Fruit fly (Drosophila melanogaster): ENCODE measurements around the gene CG34323.

The CG34323 gene

DNA sequence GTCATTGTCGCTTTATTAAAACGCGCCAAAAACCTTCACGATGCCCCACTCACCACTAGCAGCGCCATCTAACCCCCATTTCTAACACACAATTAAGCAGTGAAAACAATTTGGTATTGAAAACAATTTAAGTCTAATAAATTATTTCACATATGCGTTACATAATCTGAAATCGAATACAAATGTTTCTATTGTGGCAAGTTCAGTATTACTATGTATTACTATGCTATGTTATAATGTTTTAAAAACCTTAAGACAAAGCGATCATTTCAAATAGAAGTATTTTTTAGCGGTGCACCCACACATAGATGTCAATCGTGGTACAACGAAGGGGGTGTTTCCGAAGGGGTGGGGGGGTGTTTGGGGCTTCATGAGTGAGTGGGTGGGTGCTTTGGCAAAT lies 3.4 kb downstream of the CG34323 start (continued):
- no peak for TF ChIP-seq dan (GFP tag; IDR thresholded peaks at IDR 0.05)
- no peak for TF ChIP-seq CG6791 (GFP tag; IDR thresholded peaks at IDR 0.05; ENCODE audit: partially characterized antibody)
- no peak for TF ChIP-seq CG6272 (GFP tag; IDR thresholded peaks at IDR 0.05)
- TF ChIP-seq sisA (GFP tag; IDR thresholded peaks at IDR 0.05) = no peak
- TF ChIP-seq CG11560 (tag; IDR thresholded peaks at IDR 0.05) = no peak
- no peak for TF ChIP-seq chinmo (GFP tag; IDR thresholded peaks at IDR 0.05; ENCODE audit: partially characterized antibody)
- no peak for TF ChIP-seq HLH54F (GFP tag; optimal IDR thresholded peaks at IDR 0.05)
- no peak for TF ChIP-seq CG1602 (GFP tag; optimal IDR thresholded peaks at IDR 0.05)
- TF ChIP-seq Dek (tag; optimal IDR thresholded peaks at IDR 0.05) = no peak
- TF ChIP-seq CoRest (tag; optimal IDR thresholded peaks at IDR 0.05) = peak; percentile 29
- TF ChIP-seq kni (GFP tag; optimal IDR thresholded peaks at IDR 0.05) = no peak
- no peak for TF ChIP-seq Drgx (GFP tag; IDR thresholded peaks at IDR 0.05)
- no peak for TF ChIP-seq CG11085 (GFP tag; IDR thresholded peaks at IDR 0.05)
- no peak for TF ChIP-seq da (GFP tag; optimal IDR thresholded peaks at IDR 0.05)
- no peak for TF ChIP-seq bigmax (GFP tag; optimal IDR thresholded peaks at IDR 0.05)
- peak; percentile 23 for TF ChIP-seq Oli (tag; optimal IDR thresholded peaks at IDR 0.05)
- TF ChIP-seq vnd (GFP tag; IDR thresholded peaks at IDR 0.05; ENCODE audit: partially characterized antibody) = no peak
- no peak for TF ChIP-seq bab2 (GFP tag; optimal IDR thresholded peaks at IDR 0.05)
- no peak for TF ChIP-seq corto (GFP tag; optimal IDR thresholded peaks at IDR 0.05)
- no peak for TF ChIP-seq emc (GFP tag; optimal IDR thresholded peaks at IDR 0.05)
- no peak for TF ChIP-seq CG9876 (GFP tag; optimal IDR thresholded peaks at IDR 0.05)
- TF ChIP-seq pnt (GFP tag; optimal IDR thresholded peaks at IDR 0.05) = no peak
- no peak for TF ChIP-seq CG16863 (GFP tag; optimal IDR thresholded peaks at IDR 0.05)
- TF ChIP-seq Vsx1 (GFP tag; optimal IDR thresholded peaks at IDR 0.05) = no peak
- TF ChIP-seq CG12104 (GFP tag; optimal IDR thresholded peaks at IDR 0.05) = no peak
- no peak for TF ChIP-seq CG10462 (GFP tag; optimal IDR thresholded peaks at IDR 0.05)
- no peak for TF ChIP-seq Rx (GFP tag; IDR thresholded peaks at IDR 0.05)
- TF ChIP-seq CG10366 (GFP tag; IDR thresholded peaks at IDR 0.05) = peak; percentile 24; the same call in 1 of the 2 replicates
- TF ChIP-seq jing (GFP tag; optimal IDR thresholded peaks at IDR 0.05) = no peak
- no peak for TF ChIP-seq CG13287 (GFP tag; IDR thresholded peaks at IDR 0.05; ENCODE audit: partially characterized antibody)
- TF ChIP-seq CG8281 (tag; optimal IDR thresholded peaks at IDR 0.05) = no peak
- TF ChIP-seq kay (GFP tag; optimal IDR thresholded peaks at IDR 0.05) = no peak
- TF ChIP-seq Gug (GFP tag; IDR thresholded peaks at IDR 0.05) = no peak
- TF ChIP-seq CG15011 (GFP tag; optimal IDR thresholded peaks at IDR 0.05) = no peak
- TF ChIP-seq slbo (GFP tag; IDR thresholded peaks at IDR 0.05) = peak; percentile 36
- no peak for TF ChIP-seq fu2 (GFP tag; optimal IDR thresholded peaks at IDR 0.05)
- no peak for TF ChIP-seq vvl (GFP tag; IDR thresholded peaks at IDR 0.05)

DNA sequence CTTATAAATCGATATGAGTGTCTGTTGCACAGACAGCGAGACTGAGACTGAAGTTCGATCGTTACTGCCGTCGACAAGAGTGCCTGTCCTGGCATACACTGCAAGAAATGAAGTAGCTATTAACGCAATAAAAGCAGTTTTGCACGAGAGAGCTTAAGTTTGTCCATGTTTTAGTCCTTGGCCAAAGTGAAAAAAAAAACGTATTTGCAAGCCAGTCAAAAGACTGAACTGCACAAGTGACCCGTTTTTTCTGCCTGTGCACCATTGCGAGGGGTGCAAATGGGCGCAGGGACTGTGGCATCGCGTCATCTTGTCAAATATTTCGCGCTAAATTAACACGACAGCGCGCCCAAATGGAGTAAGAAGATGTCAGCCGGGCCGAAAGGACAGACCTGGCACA lies 5.3 kb downstream of the CG34323 start:
- TF ChIP-seq Asciz (GFP tag; optimal IDR thresholded peaks at IDR 0.05) (no peak), disco-r (GFP tag; optimal IDR thresholded peaks at IDR 0.05) (no peak), CG11695 (GFP tag; IDR thresholded peaks at IDR 0.05) (no peak), CG1647 (GFP tag; optimal IDR thresholded peaks at IDR 0.05) (no peak), Ets65A (GFP tag) (peak; percentile 78), CG15514 (GFP tag; optimal IDR thresholded peaks at IDR 0.05) (no peak), bowl (GFP tag; IDR thresholded peaks at IDR 0.05) (no peak), lab (GFP tag; optimal IDR thresholded peaks at IDR 0.05) (peak; percentile 4), lov (optimal IDR thresholded peaks at IDR 0.05) (no peak), lov (GFP tag; IDR thresholded peaks at IDR 0.05) (no peak), Mrtf (GFP tag; IDR thresholded peaks at IDR 0.05) (no peak), CG11504 (tag; optimal IDR thresholded peaks at IDR 0.05) (peak; percentile 33), CG31224 (GFP tag; IDR thresholded peaks at IDR 0.05) (no peak), Drgx (GFP tag; IDR thresholded peaks at IDR 0.05) (no peak), fu2 (GFP tag; optimal IDR thresholded peaks at IDR 0.05) (no peak), rib (GFP tag; IDR thresholded peaks at IDR 0.05) (no peak), zfh2 (GFP tag; optimal IDR thresholded peaks at IDR 0.05) (no peak), CG4820 (GFP tag; optimal IDR thresholded peaks at IDR 0.05) (peak; percentile 3), Adf1 (GFP tag; IDR thresholded peaks at IDR 0.05) (no peak), CG11398 (GFP tag; optimal IDR thresholded peaks at IDR 0.05) (no peak)

Data from whole organism, embryonic.